Worm (Caenorhabditis elegans) whole organism, early embryonic: ENCODE data around the gene F25B3.2.
A peak's percentile ranks its signal among the peaks of the same experiment; 100 is the strongest.

ENCODE experiments used
- B0310.2 ChIP-seq: sonication (generic microtip); optimal IDR thresholded peaks from 2 replicates; lab custom pipeline; 2016; ENCODE audit warnings: mild to moderate bottlenecking, missing genetic modification characterization, missing compliant biosample characterization
- F13C5.2 ChIP-seq: sonication (generic microtip); optimal IDR thresholded peaks from 2 replicates; lab custom pipeline; 2017; ENCODE audit warnings: mild to moderate bottlenecking, missing genetic modification characterization, inconsistent platforms, missing compliant biosample characterization
- aly-1 ChIP-seq: sonication (generic microtip); optimal IDR thresholded peaks from 2 replicates; lab custom pipeline; 2016; ENCODE audit warnings: missing genetic modification characterization, missing compliant biosample characterization
- ama-1 ChIP-seq: fragments of 150-350 bp; optimal IDR thresholded peaks from 2 replicates; lab custom pipeline; 2014
- ceh-13 ChIP-seq: fragments of 200-800 bp; sonication (Bioruptor generic); optimal IDR thresholded peaks from 2 replicates; lab custom pipeline; 2018; ENCODE audit warnings: mild to moderate bottlenecking, missing genetic modification characterization, missing compliant biosample characterization
- ceh-36 ChIP-seq: sonication (generic microtip); optimal IDR thresholded peaks from 2 replicates; lab custom pipeline; 2016; ENCODE audit warnings: missing genetic modification characterization, inconsistent platforms, missing compliant biosample characterization
- ets-7 ChIP-seq: sonication (generic microtip); optimal IDR thresholded peaks from 2 replicates; lab custom pipeline; 2016; ENCODE audit warnings: missing genotype, missing genetic modification characterization, missing compliant biosample characterization
- flt-1 ChIP-seq: fragments of 200-800 bp; sonication (Bioruptor generic); IDR thresholded peaks from 2 replicates; pipeline ENCODE4 v1.3.6; 2022; ENCODE audit warnings: missing genetic modification characterization, missing compliant biosample characterization
- hmbx-1 ChIP-seq: sonication (generic microtip); optimal IDR thresholded peaks from 2 replicates; lab custom pipeline; 2016; ENCODE audit warnings: mild to moderate bottlenecking, missing genetic modification characterization, missing compliant biosample characterization
- hmg-4 ChIP-seq: fragments of 200-800 bp; sonication (Bioruptor generic); optimal IDR thresholded peaks from 2 replicates; lab custom pipeline; 2018; ENCODE audit warnings: mild to moderate bottlenecking, missing genetic modification characterization, missing compliant biosample characterization
- hnd-1 ChIP-seq: sonication (generic microtip); optimal IDR thresholded peaks from 2 replicates; lab custom pipeline; 2016; ENCODE audit warnings: missing genetic modification characterization, missing compliant biosample characterization
- pes-1 ChIP-seq: fragments of 200-800 bp; sonication (Bioruptor generic); IDR thresholded peaks from 2 replicates; pipeline ENCODE4 v1.3.6; 2022; ENCODE audit warnings: missing genetic modification reagents, missing genetic modification characterization, missing compliant biosample characterization
- scrt-1 ChIP-seq: fragments of 200-800 bp; sonication (Bioruptor generic); IDR thresholded peaks from 2 replicates; pipeline ENCODE4 v1.3.6; 2022; ENCODE audit warnings: missing genetic modification characterization, missing compliant biosample characterization
- sea-1 ChIP-seq: fragments of 200-800 bp; sonication (Bioruptor generic); conservative IDR thresholded peaks from 2 replicates; pipeline ENCODE4 v1.3.6; 2022; ENCODE audit warnings: missing genetic modification characterization, missing compliant biosample characterization
- tbx-11 ChIP-seq: fragments of 200-800 bp; sonication (Bioruptor generic); IDR thresholded peaks from 2 replicates; pipeline ENCODE4 v1.3.6; 2022; ENCODE audit warnings: missing genetic modification characterization, missing compliant biosample characterization
- tbx-37 ChIP-seq: fragments of 200-800 bp; sonication (Bioruptor generic); conservative IDR thresholded peaks from 2 replicates; pipeline ENCODE4 v1.3.6; 2022; ENCODE audit warnings: missing genetic modification reagents, missing genetic modification characterization, missing compliant biosample characterization
- tra-4 ChIP-seq: sonication (generic microtip); optimal IDR thresholded peaks from 2 replicates; lab custom pipeline; 2017; ENCODE audit warnings: missing genetic modification characterization, missing compliant biosample characterization

Gene F25B3.2

DNA sequence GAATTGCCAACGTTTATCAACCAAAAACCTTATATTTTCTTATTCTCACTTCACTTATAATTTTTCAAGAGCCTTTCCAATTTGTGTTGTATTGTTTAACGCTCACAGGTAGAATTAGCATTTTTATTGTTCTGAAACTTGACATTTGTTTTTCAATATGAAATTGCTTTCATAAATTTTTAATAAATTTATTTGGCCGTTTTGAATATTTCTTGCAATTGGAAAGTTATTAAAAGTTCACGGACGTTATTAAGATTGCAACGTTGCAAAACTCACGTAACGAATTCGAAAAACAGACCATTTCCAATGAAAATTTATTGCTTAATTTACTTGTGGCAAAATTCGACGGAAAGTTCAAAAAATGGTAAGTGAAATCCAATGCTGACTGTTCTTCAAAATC is 13.2 kb downstream of the F25B3.2 start, which contains the start of gene K09G1.2:
K09G1.2 (plus strand) TSS at position 301 of the 400 bp plus-strand sequence.
- no peak for TF ChIP-seq tbx-11 (GFP tag; lab: Robert Waterston, UW)
- no peak for TF ChIP-seq pes-1 (GFP tag; lab: Robert Waterston, UW)
- TF ChIP-seq F13C5.2 (tag; lab: Kevin White, UChicago): no peak
- TF ChIP-seq hmbx-1: no peak

DNA sequence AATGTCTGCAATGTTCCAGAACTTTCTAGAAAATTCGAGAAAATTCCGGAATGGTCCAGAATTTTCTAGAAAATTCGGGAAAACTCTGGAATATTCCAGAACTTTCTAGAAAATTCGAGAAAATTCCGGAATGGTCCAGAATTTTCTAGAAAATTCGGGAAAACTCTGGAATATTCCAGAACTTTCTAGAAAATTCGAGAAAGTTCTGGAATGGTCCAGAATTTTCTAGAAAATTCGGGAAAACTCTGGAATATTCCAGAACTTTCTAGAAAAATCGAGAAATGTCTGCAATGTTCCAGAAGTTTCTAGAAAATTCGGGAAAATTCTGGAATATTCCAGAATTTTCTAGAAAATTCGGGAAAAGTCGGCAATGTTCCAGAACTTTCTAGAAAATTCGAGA is 26.4 kb downstream of the F25B3.2 start:
- 0 out of 2 replicates have a peak, but pooled peaks have one; percentile 47 for TF ChIP-seq pes-1 (GFP tag; lab: Robert Waterston, UW)

DNA sequence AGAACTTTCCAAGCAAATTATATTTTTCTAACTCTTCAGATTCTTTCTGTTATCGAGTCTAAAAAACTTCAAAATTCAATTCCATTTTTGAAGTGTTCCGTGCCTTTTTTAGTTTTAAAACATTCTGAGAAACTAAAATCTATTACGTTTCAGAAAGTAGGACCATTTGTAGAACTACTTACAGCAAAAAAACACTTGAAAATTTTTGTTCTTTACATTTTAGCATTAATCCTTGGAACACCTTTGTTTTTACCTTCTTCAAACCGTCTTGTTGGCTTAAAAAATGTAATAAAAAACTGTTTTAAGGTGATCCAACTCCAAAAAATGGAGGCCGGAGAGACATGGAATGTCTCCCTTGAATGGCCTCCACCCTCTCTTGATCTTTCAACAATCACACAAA is 31.2 kb downstream of the F25B3.2 start, which contains the start of gene dop-2:
dop-2 (plus strand) TSS at position 301 of the 400 bp plus-strand sequence.
- TF ChIP-seq sea-1 (GFP tag; lab: Robert Waterston, UW): no peak
- no peak for TF ChIP-seq hmg-4 (GFP tag; lab: Kevin White, UChicago)
- no peak for TF ChIP-seq ceh-13 (GFP tag; lab: Kevin White, UChicago)
- no peak for TF ChIP-seq F13C5.2 (tag; lab: Kevin White, UChicago)
- no peak for TF ChIP-seq pes-1 (GFP tag; lab: Robert Waterston, UW)

DNA sequence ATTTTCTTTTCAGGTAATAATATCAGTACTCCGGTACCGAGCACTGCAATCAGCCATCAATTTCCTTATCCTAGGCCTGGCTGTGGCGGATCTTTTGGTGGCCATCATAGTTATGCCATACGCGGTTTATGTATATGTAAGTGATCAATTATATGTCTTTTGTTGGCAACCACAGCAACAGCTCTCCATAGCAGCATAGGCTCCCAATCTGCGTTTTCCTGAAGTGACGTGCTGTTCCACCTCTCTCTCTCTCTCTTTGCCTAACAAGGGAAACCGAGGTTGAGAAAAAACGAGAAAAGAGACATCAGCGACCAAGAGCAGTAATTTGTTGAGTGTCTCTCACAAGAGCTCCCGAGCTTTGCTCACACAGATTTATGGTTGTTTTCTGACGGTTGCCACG is 32.1 kb downstream of the F25B3.2 start:
- TF ChIP-seq pes-1 (GFP tag; lab: Robert Waterston, UW) (no peak), hnd-1 (tag; lab: Kevin White, UChicago) (no peak), tra-4 (tag; lab: Kevin White, UChicago) (no peak), B0310.2 (tag; lab: Kevin White, UChicago) (no peak), sea-1 (GFP tag; lab: Robert Waterston, UW) (no peak), flt-1 (GFP tag; lab: Robert Waterston, UW) (no peak), aly-1 (tag; lab: Kevin White, UChicago) (no peak), ama-1 (no peak), tbx-37 (GFP tag; lab: Robert Waterston, UW) (no peak), scrt-1 (GFP tag; lab: Robert Waterston, UW) (no peak)

DNA sequence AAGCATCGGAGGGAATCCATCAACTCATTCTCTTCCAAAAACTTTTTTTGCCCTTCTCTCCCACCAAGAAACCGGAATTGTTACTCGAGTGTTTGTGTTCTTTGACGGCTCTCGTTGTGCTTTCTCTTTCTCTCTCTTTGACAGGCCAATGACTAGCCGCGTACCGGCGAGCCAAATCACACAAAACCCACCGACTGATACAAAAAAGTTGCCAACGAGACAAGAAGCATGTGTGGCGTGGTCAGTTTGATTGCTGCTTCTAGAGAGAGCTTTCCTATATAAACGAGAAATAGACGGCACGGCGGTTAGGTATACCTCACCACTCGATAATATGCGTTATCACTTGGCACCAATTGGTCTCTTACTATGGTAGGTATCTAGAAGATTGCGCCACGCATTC is 38.6 kb downstream of the F25B3.2 start, which contains the start of gene pqn-63:
pqn-63 (plus strand) TSS at position 307 of the 400 bp plus-strand sequence.
- TF ChIP-seq flt-1 (GFP tag; lab: Robert Waterston, UW): no peak
- TF ChIP-seq aly-1 (tag; lab: Kevin White, UChicago): no peak
- TF ChIP-seq ceh-13 (GFP tag; lab: Kevin White, UChicago): no peak
- TF ChIP-seq B0310.2 (tag; lab: Kevin White, UChicago): no peak
- TF ChIP-seq hnd-1 (tag; lab: Kevin White, UChicago): no peak
- no peak for TF ChIP-seq ets-7
- no peak for TF ChIP-seq scrt-1 (GFP tag; lab: Robert Waterston, UW)
- no peak for TF ChIP-seq hmbx-1
- TF ChIP-seq sea-1 (GFP tag; lab: Robert Waterston, UW): no peak

DNA sequence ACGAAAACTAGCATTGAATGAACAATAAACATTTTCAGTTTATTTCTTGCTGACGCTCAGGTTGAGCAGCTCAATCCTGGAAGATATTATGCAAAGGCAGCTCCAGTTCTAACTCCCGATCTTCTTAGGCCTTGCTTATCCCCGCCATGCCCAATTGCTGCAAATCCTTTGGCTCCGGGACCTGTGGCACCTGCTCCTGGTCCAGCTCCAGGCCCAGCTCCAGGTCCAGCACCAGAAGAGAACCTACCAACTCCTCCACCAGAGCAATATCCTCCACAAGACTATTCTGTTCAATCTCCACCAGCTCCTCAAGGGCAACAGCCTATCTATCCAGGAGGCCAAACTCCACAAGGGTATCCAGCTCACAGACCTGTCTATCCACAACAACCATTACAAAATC is 39.0 kb downstream of the F25B3.2 start:
- TF ChIP-seq scrt-1 (GFP tag; lab: Robert Waterston, UW): no peak
- TF ChIP-seq hmbx-1: no peak
- TF ChIP-seq tbx-37 (GFP tag; lab: Robert Waterston, UW): no peak
- no peak for TF ChIP-seq flt-1 (GFP tag; lab: Robert Waterston, UW)
- TF ChIP-seq tra-4 (tag; lab: Kevin White, UChicago): no peak
- TF ChIP-seq ama-1: no peak
- TF ChIP-seq hmg-4 (GFP tag; lab: Kevin White, UChicago): no peak
- no peak for TF ChIP-seq sea-1 (GFP tag; lab: Robert Waterston, UW)
- no peak for TF ChIP-seq ceh-13 (GFP tag; lab: Kevin White, UChicago)
- TF ChIP-seq ets-7: no peak
- no peak for TF ChIP-seq tbx-11 (GFP tag; lab: Robert Waterston, UW)

DNA sequence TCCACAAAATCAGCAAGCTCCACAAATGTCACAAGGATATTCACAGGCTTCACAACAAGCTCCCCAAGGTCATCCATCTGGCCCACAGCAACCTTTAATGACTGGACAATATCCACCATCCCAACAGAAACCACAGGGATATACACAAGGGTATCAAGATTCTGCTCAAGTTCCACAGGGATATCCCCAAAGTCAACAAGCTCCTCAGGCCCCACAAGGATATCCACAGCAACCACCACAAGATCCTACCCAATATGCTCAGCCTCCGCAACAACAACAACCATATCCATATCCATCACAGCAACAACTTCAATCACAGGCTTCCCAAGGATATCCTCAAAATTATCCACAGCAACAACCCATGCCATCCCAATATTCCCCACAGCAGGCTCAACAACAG is 39.6 kb downstream of the F25B3.2 start:
- TF ChIP-seq hmg-4 (GFP tag; lab: Kevin White, UChicago) (peak; percentile 17), scrt-1 (GFP tag; lab: Robert Waterston, UW) (no peak), pes-1 (GFP tag; lab: Robert Waterston, UW) (no peak), F13C5.2 (tag; lab: Kevin White, UChicago) (no peak), aly-1 (tag; lab: Kevin White, UChicago) (no peak), tbx-37 (GFP tag; lab: Robert Waterston, UW) (no peak), flt-1 (GFP tag; lab: Robert Waterston, UW) (no peak)

DNA sequence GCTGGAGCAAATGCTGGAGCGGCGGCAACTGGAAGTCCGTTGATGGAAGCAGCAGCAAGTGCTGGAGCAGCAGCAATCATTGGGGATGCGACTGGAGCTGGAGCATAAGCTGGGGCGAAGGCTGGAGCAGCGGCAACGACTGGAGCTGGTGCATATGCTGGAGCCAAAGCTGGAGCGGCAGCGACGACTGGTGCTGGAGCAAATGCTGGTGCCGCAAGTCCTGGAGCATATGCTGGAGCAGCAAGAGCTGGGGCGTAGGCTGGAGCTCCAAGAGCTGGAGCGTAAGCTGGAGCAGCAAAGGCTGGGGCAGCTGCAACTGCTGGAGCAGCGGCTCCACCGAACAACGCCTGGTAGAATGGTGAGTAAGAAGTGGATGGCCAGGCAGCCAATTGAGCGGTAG is 41.3 kb downstream of the F25B3.2 start:
- TF ChIP-seq scrt-1 (GFP tag; lab: Robert Waterston, UW) (no peak), hnd-1 (tag; lab: Kevin White, UChicago) (no peak), ceh-36 (tag; lab: Kevin White, UChicago) (no peak), ama-1 (no peak), F13C5.2 (tag; lab: Kevin White, UChicago) (no peak), ceh-13 (GFP tag; lab: Kevin White, UChicago) (no peak), pes-1 (GFP tag; lab: Robert Waterston, UW) (no peak), aly-1 (tag; lab: Kevin White, UChicago) (no peak), tra-4 (tag; lab: Kevin White, UChicago) (no peak), hmg-4 (GFP tag; lab: Kevin White, UChicago) (no peak), tbx-11 (GFP tag; lab: Robert Waterston, UW) (no peak), ets-7 (no peak), hmbx-1 (no peak), sea-1 (GFP tag; lab: Robert Waterston, UW) (no peak), B0310.2 (tag; lab: Kevin White, UChicago) (no peak), flt-1 (GFP tag; lab: Robert Waterston, UW) (no peak), tbx-37 (GFP tag; lab: Robert Waterston, UW) (no peak)
